Fruit fly (Drosophila melanogaster) whole organism, embryonic: Measurements from ENCODE around the gene Gga.

Experiments used
- ATbp ChIP-seq: fragments of 200-800 bp; sonication (Bioruptor generic); optimal IDR thresholded peaks from 2 replicates; lab custom pipeline; 2017; ENCODE audit warnings: missing biosample characterization, mild to moderate bottlenecking, missing genetic modification characterization, missing genetic modification reagents
- Asciz ChIP-seq: fragments of 200-800 bp; sonication (Bioruptor generic); optimal IDR thresholded peaks from 2 replicates; lab custom pipeline; 2017; ENCODE audit warnings: missing biosample characterization, mild to moderate bottlenecking, missing genetic modification characterization, missing genetic modification reagents
- Bteb2 ChIP-seq: fragments of 200-800 bp; sonication (Bioruptor generic); optimal IDR thresholded peaks from 2 replicates; lab custom pipeline; 2016; ENCODE audit warnings: missing biosample characterization, missing genetic modification characterization
- CG10267 ChIP-seq: fragments of 200-800 bp; sonication (Bioruptor generic); optimal IDR thresholded peaks from 2 replicates; lab custom pipeline; 2018; ENCODE audit warnings: missing biosample characterization, mild to moderate bottlenecking, missing genetic modification characterization, moderate library complexity
- CG10462 ChIP-seq: fragments of 200-800 bp; sonication (Bioruptor generic); optimal IDR thresholded peaks from 2 replicates; lab custom pipeline; 2016; ENCODE audit warnings: missing biosample characterization, missing genetic modification characterization
- CG10565 ChIP-seq: fragments of 200-800 bp; sonication (Bioruptor generic); optimal IDR thresholded peaks from 3 replicates; lab custom pipeline; 2016; ENCODE audit warnings: missing biosample characterization, mild to moderate bottlenecking, missing genetic modification characterization
- CG11456 ChIP-seq: fragments of 200-800 bp; sonication (Bioruptor generic); IDR thresholded peaks from 3 replicates; pipeline ENCODE4 v1.3.6; 2022; ENCODE audit warnings: missing biosample characterization, missing genetic modification characterization
- CG13624 ChIP-seq: fragments of 200-800 bp; sonication (Bioruptor generic); optimal IDR thresholded peaks from 2 replicates; lab custom pipeline; 2016; ENCODE audit warnings: missing biosample characterization, missing genetic modification characterization
- CG15011 ChIP-seq: fragments of 200-800 bp; sonication (Bioruptor generic); optimal IDR thresholded peaks from 3 replicates; lab custom pipeline; 2018; ENCODE audit warnings: missing biosample characterization, mild to moderate bottlenecking, missing genetic modification characterization
- CG15514 ChIP-seq: fragments of 200-800 bp; sonication (Bioruptor generic); optimal IDR thresholded peaks from 3 replicates; lab custom pipeline; 2017; ENCODE audit warnings: missing biosample characterization, missing genetic modification characterization, mild to moderate bottlenecking, moderate library complexity, missing genetic modification reagents
- CG16815 ChIP-seq: fragments of 200-800 bp; sonication (Bioruptor generic); optimal IDR thresholded peaks from 3 replicates; lab custom pipeline; 2017; ENCODE audit warnings: missing biosample characterization, mild to moderate bottlenecking, missing genetic modification characterization
- CG17328 ChIP-seq: fragments of 200-800 bp; sonication (Bioruptor generic); IDR thresholded peaks from 2 replicates; pipeline ENCODE4 v1.3.6; 2022; ENCODE audit warnings: missing biosample characterization, missing genetic modification characterization
- CG2116 ChIP-seq: fragments of 200-800 bp; sonication (Bioruptor generic); optimal IDR thresholded peaks from 3 replicates; lab custom pipeline; 2018; ENCODE audit warnings: missing biosample characterization, mild to moderate bottlenecking, missing genetic modification characterization
- CG2129 ChIP-seq: fragments of 200-800 bp; sonication (Bioruptor generic); IDR thresholded peaks from 2 replicates; pipeline ENCODE4 v1.3.6; 2022; ENCODE audit warnings: missing biosample characterization, missing genetic modification characterization; ENCODE audit not compliant: partially characterized antibody
- CG34376 ChIP-seq: fragments of 200-800 bp; sonication (Bioruptor generic); optimal IDR thresholded peaks from 2 replicates; lab custom pipeline; 2018; ENCODE audit warnings: missing biosample characterization, mild to moderate bottlenecking, missing genetic modification characterization
- CG4282 ChIP-seq: fragments of 200-800 bp; sonication (Bioruptor generic); optimal IDR thresholded peaks from 2 replicates; lab custom pipeline; 2016; ENCODE audit warnings: missing biosample characterization, missing genetic modification characterization
- CG4424 ChIP-seq: fragments of 200-800 bp; sonication (Bioruptor generic); optimal IDR thresholded peaks from 3 replicates; lab custom pipeline; 2016; ENCODE audit warnings: missing biosample characterization, missing genetic modification characterization
- CG8944 ChIP-seq: fragments of 200-800 bp; sonication (Bioruptor generic); optimal IDR thresholded peaks from 3 replicates; lab custom pipeline; 2016; ENCODE audit warnings: missing biosample characterization, missing genetic modification characterization
- D ChIP-seq, 2 experiments: fragments of 200-800 bp in 1 of 2; fragments of >200 bp in 1 of 2; sonication (Bioruptor generic) in 1 of 2; optimal IDR thresholded peaks; 2 replicates in 1 of 2; 3 replicates in 1 of 2; lab custom pipeline; 2017; ENCODE audit warnings: mild to moderate bottlenecking in 1 of 2, missing biosample characterization in 1 of 2, missing genetic modification characterization in 1 of 2, missing genetic modification reagents in 1 of 2
- Dll ChIP-seq: fragments of 200-800 bp; sonication (Bioruptor generic); IDR thresholded peaks from 4 replicates; pipeline ENCODE4 v1.3.6; 2022; ENCODE audit warnings: missing biosample characterization, missing genetic modification characterization; ENCODE audit not compliant: partially characterized antibody
- Doc3 ChIP-seq: fragments of 200-800 bp; sonication (Bioruptor generic); IDR thresholded peaks from 3 replicates; pipeline ENCODE4 v1.3.6; 2022; ENCODE audit warnings: missing biosample characterization, missing genetic modification characterization; ENCODE audit not compliant: partially characterized antibody
- E2f1 ChIP-seq: fragments of 200-800 bp; sonication (Bioruptor generic); IDR thresholded peaks from 2 replicates; pipeline ENCODE4 v1.3.6; 2022; ENCODE audit warnings: missing biosample characterization, missing genetic modification characterization
- HmgD ChIP-seq: fragments of 200-800 bp; sonication (Bioruptor generic); optimal IDR thresholded peaks from 3 replicates; lab custom pipeline; 2016; ENCODE audit warnings: missing biosample characterization, missing genetic modification characterization
- Hmx ChIP-seq: fragments of 200-800 bp; sonication (Bioruptor generic); optimal IDR thresholded peaks from 2 replicates; lab custom pipeline; 2016; ENCODE audit warnings: missing biosample characterization, missing genetic modification characterization
- MTF-1 ChIP-seq: fragments of 200-800 bp; sonication (Bioruptor generic); optimal IDR thresholded peaks from 2 replicates; lab custom pipeline; 2018; ENCODE audit warnings: missing biosample characterization, mild to moderate bottlenecking, missing genetic modification characterization, borderline replicate concordance
- Neu2 ChIP-seq: fragments of 200-800 bp; sonication (Bioruptor generic); optimal IDR thresholded peaks from 3 replicates; lab custom pipeline; 2016; ENCODE audit warnings: missing biosample characterization, missing genetic modification characterization, borderline replicate concordance
- Nf-YA ChIP-seq: fragments of 200-800 bp; sonication (Bioruptor generic); IDR thresholded peaks from 2 replicates; pipeline ENCODE4 v1.3.6; 2022; ENCODE audit warnings: missing biosample characterization, missing genetic modification characterization
- Nf-YC ChIP-seq: fragments of 200-800 bp; optimal IDR thresholded peaks from 3 replicates; lab custom pipeline; 2019; ENCODE audit warnings: missing biosample characterization, mild to moderate bottlenecking, missing genetic modification characterization, moderate library complexity
- Oli ChIP-seq: fragments of 200-800 bp; sonication (Bioruptor generic); optimal IDR thresholded peaks from 2 replicates; lab custom pipeline; 2018; ENCODE audit warnings: missing biosample characterization, mild to moderate bottlenecking, missing genetic modification characterization, moderate library complexity
- Sin3A ChIP-seq: fragments of >200 bp; optimal IDR thresholded peaks from 2 replicates; lab custom pipeline; 2018
- Usf ChIP-seq: fragments of 200-800 bp; sonication (Bioruptor generic); optimal IDR thresholded peaks from 2 replicates; lab custom pipeline; 2017; ENCODE audit warnings: missing genotype, missing biosample characterization, missing genetic modification characterization
- amos ChIP-seq: fragments of 200-800 bp; sonication (Bioruptor generic); IDR thresholded peaks from 2 replicates; pipeline ENCODE4 v1.3.6; 2022; ENCODE audit warnings: missing biosample characterization, missing genetic modification characterization; ENCODE audit not compliant: partially characterized antibody
- dimm ChIP-seq: fragments of 200-800 bp; sonication (Bioruptor generic); IDR thresholded peaks from 2 replicates; pipeline ENCODE4 v1.3.6; 2022; ENCODE audit warnings: missing biosample characterization, missing genetic modification characterization
- fru ChIP-seq: fragments of >200 bp; optimal IDR thresholded peaks from 2 replicates; lab custom pipeline; 2017
- gsb ChIP-seq: fragments of 200-800 bp; sonication (Bioruptor generic); IDR thresholded peaks from 2 replicates; pipeline ENCODE4 v1.3.6; 2022; ENCODE audit warnings: missing biosample characterization, missing genetic modification characterization
- hbn ChIP-seq: fragments of 200-800 bp; sonication (Bioruptor generic); IDR thresholded peaks from 2 replicates; pipeline ENCODE4 v1.3.6; 2022; ENCODE audit warnings: missing biosample characterization, missing genetic modification characterization; ENCODE audit not compliant: partially characterized antibody
- jing ChIP-seq: fragments of 200-800 bp; sonication (Bioruptor generic); optimal IDR thresholded peaks from 2 replicates; lab custom pipeline; 2018; ENCODE audit warnings: missing biosample characterization, mild to moderate bottlenecking, missing genetic modification characterization
- klu ChIP-seq: fragments of 200-800 bp; sonication (Bioruptor generic); IDR thresholded peaks from 2 replicates; pipeline ENCODE4 v1.3.6; 2022; ENCODE audit warnings: missing biosample characterization, missing genetic modification characterization
- luna ChIP-seq: fragments of 200-800 bp; sonication (Bioruptor generic); optimal IDR thresholded peaks from 2 replicates; lab custom pipeline; 2016; ENCODE audit warnings: missing biosample characterization, missing genetic modification characterization
- otp ChIP-seq: fragments of 200-800 bp; sonication (Bioruptor generic); IDR thresholded peaks from 3 replicates; pipeline ENCODE4, ENCODE4 v1.3.6; 2022; ENCODE audit warnings: missing biosample characterization, missing genetic modification characterization
- prd ChIP-seq, 3 experiments: fragments of >200 bp in 2 of 3; fragments of 200-800 bp in 1 of 3; sonication (Bioruptor generic) in 1 of 3; optimal IDR thresholded peaks in 2 of 3; IDR thresholded peaks in 1 of 3; 2 replicates in 2 of 3; 3 replicates in 1 of 3; pipeline versions ENCODE4 v1.3.6 to Lab custom; 2017 to 2022; ENCODE audit warnings: missing biosample characterization in 1 of 3, missing genetic modification characterization in 1 of 3
- sens-2 ChIP-seq: fragments of 200-800 bp; sonication (Bioruptor generic); IDR thresholded peaks from 2 replicates; pipeline ENCODE4 v1.3.6; 2022; ENCODE audit warnings: missing biosample characterization, missing genetic modification characterization
- so ChIP-seq: fragments of 200-800 bp; sonication (Bioruptor generic); IDR thresholded peaks from 3 replicates; pipeline ENCODE4 v1.3.6; 2022; ENCODE audit warnings: missing biosample characterization, missing genetic modification characterization
- sqz ChIP-seq: fragments of 200-800 bp; sonication (Bioruptor generic); optimal IDR thresholded peaks from 3 replicates; lab custom pipeline; 2018; ENCODE audit warnings: missing biosample characterization, mild to moderate bottlenecking, missing genetic modification characterization
- tgo ChIP-seq: fragments of 200-800 bp; sonication (Bioruptor generic); IDR thresholded peaks from 3 replicates; pipeline ENCODE4 v1.3.6; 2022; ENCODE audit warnings: missing biosample characterization, missing genetic modification characterization
- tio ChIP-seq: fragments of 200-800 bp; sonication (Bioruptor generic); optimal IDR thresholded peaks from 2 replicates; lab custom pipeline; 2017; ENCODE audit warnings: missing biosample characterization, missing genetic modification characterization, inconsistent platforms
- wor ChIP-seq: fragments of 200-800 bp; sonication (Bioruptor generic); IDR thresholded peaks from 2 replicates; pipeline ENCODE4 v1.3.6; 2022; ENCODE audit warnings: missing biosample characterization, missing genetic modification characterization
- zf30C ChIP-seq: fragments of 200-800 bp; sonication (Bioruptor generic); optimal IDR thresholded peaks from 3 replicates; lab custom pipeline; 2018; ENCODE audit warnings: missing biosample characterization, mild to moderate bottlenecking, missing genetic modification characterization

Gene Gga

dm6 chrX:9650757-9651594, 50.1 kb downstream of the Gga start (continued):
- TF ChIP-seq Dll (GFP tag; lab: Robert Waterston, UW) (0 out of 4 replicates have a peak, but pooled peaks have one; percentile 29), hbn (GFP tag; lab: Robert Waterston, UW) (no peak), so (peak; percentile 92), D (optimal IDR thresholded peaks at IDR 0.05; lab: Kevin White, UChicago) (no peak), D (GFP tag; optimal IDR thresholded peaks at IDR 0.05; lab: Kevin White, UChicago) (peak; percentile 94), Neu2 (GFP tag; lab: Kevin White, UChicago) (peak; percentile 50), Bteb2 (GFP tag; lab: Kevin White, UChicago) (peak; percentile 89), CG15514 (GFP tag; lab: Kevin White, UChicago) (peak; percentile 64), klu (GFP tag; lab: Robert Waterston, UW) (peak; percentile 62), sens-2 (peak; percentile 96), CG17328 (GFP tag; lab: Robert Waterston, UW) (peak; percentile 97), dimm (GFP tag; lab: Robert Waterston, UW) (peak; percentile 92), CG11456 (GFP tag; lab: Robert Waterston, UW) (peak; percentile 92), jing (GFP tag; lab: Kevin White, UChicago) (peak; percentile 94), CG10565 (GFP tag; lab: Kevin White, UChicago) (peak; percentile 66), CG10267 (tag; lab: Kevin White, UChicago) (peak; percentile 89), ATbp (GFP tag; lab: Kevin White, UChicago) (peak; percentile 96), CG4424 (GFP tag; lab: Kevin White, UChicago) (peak; percentile 92), CG13624 (peak; percentile 86), tgo (peak; percentile 95), CG15011 (GFP tag; lab: Kevin White, UChicago) (peak; percentile 78), wor (peak; percentile 94), CG2116 (peak; percentile 76), Sin3A (lab: Kevin White, UChicago) (no peak), sqz (GFP tag; lab: Kevin White, UChicago) (peak; percentile 70), Hmx (GFP tag; lab: Kevin White, UChicago) (peak; percentile 49), CG2129 (GFP tag; lab: Robert Waterston, UW) (no peak), otp (peak; percentile 97), luna (GFP tag; lab: Kevin White, UChicago) (peak; percentile 66), CG16815 (GFP tag; lab: Kevin White, UChicago) (peak; percentile 92), prd (optimal IDR thresholded peaks at IDR 0.05; lab: Kevin White, UChicago) (no peak), prd (GFP tag; IDR thresholded peaks at IDR 0.05; lab: Robert Waterston, UW) (peak; percentile 95), amos (GFP tag; lab: Robert Waterston, UW) (no peak), CG34376 (no peak), tio (peak; percentile 90), CG4282 (GFP tag; lab: Kevin White, UChicago) (peak; percentile 93), CG10462 (peak; percentile 91), Asciz (peak; percentile 95), Doc3 (GFP tag; lab: Robert Waterston, UW) (no peak), Usf (GFP tag; lab: Kevin White, UChicago) (peak; percentile 83), MTF-1 (GFP tag; lab: Kevin White, UChicago) (peak; percentile 86), zf30C (GFP tag; lab: Kevin White, UChicago) (no peak), Nf-YA (GFP tag; lab: Robert Waterston, UW) (peak; percentile 95), CG8944 (peak; percentile 94), E2f1 (GFP tag; lab: Robert Waterston, UW) (peak; percentile 96), HmgD (GFP tag; lab: Kevin White, UChicago) (peak; percentile 87), gsb (GFP tag; lab: Robert Waterston, UW) (peak; percentile 86), Nf-YC (tag; lab: Kevin White, UChicago) (peak; percentile 51), fru (lab: Kevin White, UChicago) (no peak), Oli (tag; lab: Kevin White, UChicago) (peak; percentile 95)
